Fruit fly (Drosophila melanogaster): ENCODE measurements around the gene twr.

DNA sequence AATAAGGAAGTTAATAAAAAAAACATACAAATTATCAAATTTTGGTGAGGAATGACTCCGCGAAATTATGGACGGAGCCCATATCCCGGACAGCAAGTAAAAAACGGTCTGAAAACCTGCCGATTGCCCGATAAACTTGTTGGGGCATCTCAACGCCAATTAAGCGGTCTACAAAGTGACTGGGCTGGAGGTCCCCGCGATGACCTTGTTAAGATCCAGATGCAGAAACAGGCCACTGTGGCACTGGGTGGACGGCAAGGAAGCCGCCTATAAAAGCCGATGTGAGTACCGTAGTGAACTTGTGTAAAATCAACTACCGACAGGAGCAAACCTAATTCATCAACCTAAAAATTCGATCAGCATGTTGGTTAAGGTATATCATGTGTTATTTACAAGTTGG lies 26.5 kb downstream of the twr start, which contains the start of gene Edg84A:
- TF ChIP-seq CG8478 (optimal IDR thresholded peaks at IDR 0.05) (no peak), CTCF (optimal IDR thresholded peaks at IDR 0.05) (no peak)

Measured in S2 (cell line).